Worm (Caenorhabditis elegans) whole organism, young adult: ENCODE results near the gene daf-22.

ENCODE experiments used
- B0261.1 ChIP-seq: sonication (generic microtip); optimal IDR thresholded peaks from 2 replicates; lab custom pipeline; 2016; ENCODE audit warnings: mild to moderate bottlenecking, missing genetic modification characterization, moderate library complexity, missing compliant biosample characterization
- B0336.3 ChIP-seq: fragments of 200-800 bp; sonication (Bioruptor generic); IDR thresholded peaks from 2 replicates; pipeline ENCODE4 v1.3.6; 2022; ENCODE audit warnings: missing genetic modification characterization, missing compliant biosample characterization
- C06A6.2 ChIP-seq: fragments of 200-800 bp; sonication (Bioruptor generic); conservative IDR thresholded peaks from 2 replicates; pipeline ENCODE4 v1.3.6; 2022; ENCODE audit warnings: missing genetic modification characterization, missing compliant biosample characterization
- F23B12.7 ChIP-seq: sonication (generic microtip); optimal IDR thresholded peaks from 2 replicates; lab custom pipeline; 2017; ENCODE audit warnings: missing genetic modification characterization, mild to moderate bottlenecking, missing compliant biosample characterization, antibody characterized with exemption, moderate library complexity; ENCODE audit not compliant: insufficient read depth
- F33H1.4 ChIP-seq: fragments of 200-800 bp; sonication (Bioruptor generic); IDR thresholded peaks from 2 replicates; pipeline ENCODE4 v1.3.6; 2022; ENCODE audit warnings: missing genetic modification reagents, missing genetic modification characterization, missing compliant biosample characterization
- F37B4.10 ChIP-seq: fragments of 200-800 bp; sonication (Bioruptor generic); IDR thresholded peaks from 2 replicates; pipeline ENCODE4 v1.3.6; 2022; ENCODE audit warnings: missing genetic modification characterization, missing compliant biosample characterization
- F57A8.1 ChIP-seq: fragments of 200-800 bp; sonication (Bioruptor generic); optimal IDR thresholded peaks from 2 replicates; lab custom pipeline; 2018; ENCODE audit warnings: mild to moderate bottlenecking, missing genetic modification characterization, moderate library complexity, missing compliant biosample characterization
- F57C9.4 ChIP-seq: sonication (generic microtip); optimal IDR thresholded peaks from 2 replicates; lab custom pipeline; 2017; ENCODE audit warnings: mild to moderate bottlenecking, missing genetic modification characterization, missing compliant biosample characterization
- T26A5.8 ChIP-seq: sonication (generic microtip); optimal IDR thresholded peaks from 2 replicates; lab custom pipeline; 2016; ENCODE audit warnings: missing genetic modification characterization, missing compliant biosample characterization
- Y53G8AR.9 ChIP-seq: fragments of 200-800 bp; sonication (Bioruptor generic); conservative IDR thresholded peaks from 2 replicates; pipeline ENCODE4 v1.3.6; 2022; ENCODE audit warnings: missing genetic modification reagents, missing genetic modification characterization, missing compliant biosample characterization
- attf-3 ChIP-seq: fragments of 200-800 bp; sonication (Bioruptor generic); conservative IDR thresholded peaks from 2 replicates; pipeline ENCODE4 v1.3.6; 2022; ENCODE audit warnings: missing genetic modification reagents, missing genetic modification characterization, missing compliant biosample characterization
- attf-6 ChIP-seq: fragments of 200-800 bp; sonication (Bioruptor generic); IDR thresholded peaks from 2 replicates; pipeline ENCODE4 v1.3.6; 2022; ENCODE audit warnings: missing genetic modification reagents, missing genetic modification characterization, missing compliant biosample characterization
- ccch-3 ChIP-seq: fragments of 200-800 bp; sonication (Bioruptor generic); optimal IDR thresholded peaks from 2 replicates; lab custom pipeline; 2018; ENCODE audit warnings: mild to moderate bottlenecking, missing genetic modification characterization, missing compliant biosample characterization
- ceh-27 ChIP-seq: fragments of 200-800 bp; sonication (Bioruptor generic); optimal IDR thresholded peaks from 2 replicates; lab custom pipeline; 2018; ENCODE audit warnings: mild to moderate bottlenecking, missing genetic modification characterization, moderate library complexity, missing compliant biosample characterization
- ceh-40 ChIP-seq: fragments of 200-800 bp; sonication (Bioruptor generic); IDR thresholded peaks from 2 replicates; pipeline ENCODE4 v1.3.6; 2022; ENCODE audit warnings: missing genetic modification characterization, missing compliant biosample characterization
- ceh-79 ChIP-seq: sonication (generic microtip); optimal IDR thresholded peaks from 2 replicates; lab custom pipeline; 2017; ENCODE audit warnings: mild to moderate bottlenecking, missing genetic modification characterization, missing compliant biosample characterization
- ceh-91 ChIP-seq: fragments of 200-800 bp; sonication (Bioruptor generic); IDR thresholded peaks from 2 replicates; pipeline ENCODE4 v1.3.6; 2022; ENCODE audit warnings: missing genetic modification reagents, missing genetic modification characterization, missing compliant biosample characterization
- dpff-1 ChIP-seq: sonication (generic microtip); optimal IDR thresholded peaks from 2 replicates; lab custom pipeline; 2017; ENCODE audit warnings: mild to moderate bottlenecking, missing genetic modification characterization, missing compliant biosample characterization
- dpl-1 ChIP-seq: fragments of 150-350 bp; optimal IDR thresholded peaks from 2 replicates; lab custom pipeline; 2014; ENCODE audit warnings: missing biosample characterization, missing genetic modification reagents, missing genetic modification characterization
- efl-1 ChIP-seq: fragments of 150-350 bp; optimal IDR thresholded peaks from 2 replicates; lab custom pipeline; 2014; ENCODE audit warnings: missing biosample characterization, missing genetic modification reagents, missing genetic modification characterization
- egrh-3 ChIP-seq: fragments of 200-800 bp; sonication (Bioruptor generic); IDR thresholded peaks from 2 replicates; pipeline ENCODE4 v1.3.6; 2022; ENCODE audit warnings: missing genetic modification reagents, missing genetic modification characterization, missing compliant biosample characterization
- ets-4 ChIP-seq: fragments of 200-800 bp; sonication (Bioruptor generic); optimal IDR thresholded peaks from 2 replicates; lab custom pipeline; 2018; ENCODE audit warnings: mild to moderate bottlenecking, missing genetic modification characterization, missing compliant biosample characterization
- gei-17 ChIP-seq: fragments of 200-800 bp; sonication (Bioruptor generic); optimal IDR thresholded peaks from 2 replicates; lab custom pipeline; 2018; ENCODE audit warnings: mild to moderate bottlenecking, missing genetic modification characterization, missing compliant biosample characterization
- hmg-20 ChIP-seq: fragments of 200-800 bp; sonication (Bioruptor generic); IDR thresholded peaks from 2 replicates; pipeline ENCODE4 v1.3.6; 2022; ENCODE audit warnings: missing genetic modification reagents, missing genetic modification characterization, missing compliant biosample characterization
- lag-1 ChIP-seq: fragments of 200-800 bp; sonication (Bioruptor generic); IDR thresholded peaks from 2 replicates; pipeline ENCODE4 v1.3.6; 2022; ENCODE audit warnings: missing genetic modification reagents, missing genetic modification characterization, missing compliant biosample characterization
- lin-26 ChIP-seq: fragments of 200-800 bp; sonication (Bioruptor generic); IDR thresholded peaks from 2 replicates; pipeline ENCODE4 v1.3.6; 2022; ENCODE audit warnings: missing genetic modification reagents, missing genetic modification characterization, missing compliant biosample characterization
- lir-1 ChIP-seq: fragments of 200-800 bp; sonication (Bioruptor generic); conservative IDR thresholded peaks from 2 replicates; pipeline ENCODE4 v1.3.6; 2022; ENCODE audit warnings: missing genetic modification reagents, missing genetic modification characterization, missing compliant biosample characterization
- lsy-27 ChIP-seq: sonication (generic microtip); optimal IDR thresholded peaks from 2 replicates; lab custom pipeline; 2017; ENCODE audit warnings: missing genetic modification characterization, mild to moderate bottlenecking, missing compliant biosample characterization, antibody characterized with exemption, missing genotype, borderline replicate concordance; ENCODE audit not compliant: insufficient read depth
- madf-10 ChIP-seq: sonication (generic microtip); optimal IDR thresholded peaks from 2 replicates; lab custom pipeline; 2016; ENCODE audit warnings: mild to moderate bottlenecking, missing genetic modification characterization, missing compliant biosample characterization
- madf-6 ChIP-seq: fragments of 200-800 bp; sonication (Bioruptor generic); IDR thresholded peaks from 2 replicates; pipeline ENCODE4 v1.3.6; 2022; ENCODE audit warnings: missing genetic modification reagents, missing genetic modification characterization, missing compliant biosample characterization
- nfya-1 ChIP-seq: sonication (generic microtip); optimal IDR thresholded peaks from 2 replicates; lab custom pipeline; 2017; ENCODE audit warnings: antibody characterized with exemption, missing compliant biosample characterization, missing genetic modification characterization, borderline replicate concordance; ENCODE audit not compliant: insufficient read depth
- nhr-120 ChIP-seq: fragments of 200-800 bp; sonication (Bioruptor generic); IDR thresholded peaks from 2 replicates; pipeline ENCODE4 v1.3.6; 2022; ENCODE audit warnings: missing genetic modification characterization, missing compliant biosample characterization
- pha-4 ChIP-seq: fragments of 150-350 bp; sonication (generic microtip); optimal IDR thresholded peaks from 2 replicates; lab custom pipeline; 2014; ENCODE audit warnings: missing biosample characterization, missing genetic modification reagents, missing genetic modification characterization
- repo-1 ChIP-seq: sonication (generic microtip); optimal IDR thresholded peaks from 2 replicates; lab custom pipeline; 2017; ENCODE audit warnings: mild to moderate bottlenecking, missing genetic modification characterization, missing compliant biosample characterization
- rpc-1 ChIP-seq, 2 experiments: fragments of 150-350 bp in 1 of 2; sonication (generic microtip) in 1 of 2; optimal IDR thresholded peaks; 2 replicates each; lab custom pipeline; 2014 to 2018; ENCODE audit warnings: missing biosample characterization in 1 of 2, missing genetic modification characterization in 1 of 2, missing genetic modification reagents in 1 of 2, missing genotype in 1 of 2
- sea-2 ChIP-seq: fragments of 200-800 bp; sonication (Bioruptor generic); IDR thresholded peaks from 2 replicates; pipeline ENCODE4 v1.3.6; 2022; ENCODE audit warnings: missing genetic modification characterization, missing compliant biosample characterization
- snpc-4 ChIP-seq, 5 experiments: fragments of 150-350 bp in 1 of 5; sonication (generic microtip) in 4 of 5; optimal IDR thresholded peaks; 2 replicates each; lab custom pipeline; 2014 to 2018; ENCODE audit warnings: missing genetic modification characterization in 5 of 5, missing biosample characterization in 3 of 5, antibody characterized with exemption in 2 of 5, mild to moderate bottlenecking in 2 of 5, missing compliant biosample characterization in 2 of 5, missing genotype in 2 of 5, moderate library complexity in 2 of 5, missing genetic modification reagents in 1 of 5
- somi-1 ChIP-seq: fragments of 200-800 bp; sonication (Bioruptor generic); optimal IDR thresholded peaks from 2 replicates; lab custom pipeline; 2018; ENCODE audit warnings: mild to moderate bottlenecking, missing genetic modification characterization, missing compliant biosample characterization
- tbp1 ChIP-seq: fragments of 200-800 bp; sonication (Bioruptor generic); optimal IDR thresholded peaks from 2 replicates; lab custom pipeline; 2018; ENCODE audit warnings: mild to moderate bottlenecking, missing genetic modification characterization, missing compliant biosample characterization
- zfh-2 ChIP-seq: fragments of 200-800 bp; sonication (Bioruptor generic); conservative IDR thresholded peaks from 2 replicates; pipeline ENCODE4 v1.3.6; 2022; ENCODE audit warnings: missing genetic modification reagents, missing genetic modification characterization, missing compliant biosample characterization
- ztf-28 ChIP-seq: fragments of 200-800 bp; sonication (Bioruptor generic); IDR thresholded peaks from 2 replicates; pipeline ENCODE4 v1.3.6; 2022; ENCODE audit warnings: missing genetic modification reagents, missing genetic modification characterization, missing compliant biosample characterization

Gene daf-22

ce11 chrII:12435202-12435872 is 9.8 kb upstream of the daf-22 start (continued):
- TF ChIP-seq rpc-1 (optimal IDR thresholded peaks at IDR 0.05; lab: Kevin White, UChicago): peak; percentile 62
- peak; percentile 75 for TF ChIP-seq rpc-1 (tag; optimal IDR thresholded peaks at IDR 0.05; lab: Kevin White, UChicago)
- TF ChIP-seq lin-26 (GFP tag; lab: Robert Waterston, UW): peak; percentile 65; the same call in 1 of the 2 replicates
- TF ChIP-seq ceh-40 (GFP tag; lab: Robert Waterston, UW): no peak
- TF ChIP-seq lsy-27 (tag; lab: Kevin White, UChicago): no peak
- no peak for TF ChIP-seq dpff-1 (tag; lab: Kevin White, UChicago)
- TF ChIP-seq sea-2: no peak
- no peak for TF ChIP-seq C06A6.2 (GFP tag; lab: Robert Waterston, UW)
- no peak for TF ChIP-seq lir-1 (GFP tag; lab: Robert Waterston, UW)
- TF ChIP-seq egrh-3 (GFP tag; lab: Robert Waterston, UW): no peak
- TF ChIP-seq F37B4.10 (GFP tag; lab: Robert Waterston, UW): no peak
- peak; percentile 61 for TF ChIP-seq B0261.1 (tag; lab: Kevin White, UChicago)
- no peak for TF ChIP-seq pha-4 (tag; lab: Kevin White, UChicago)
- TF ChIP-seq repo-1: no peak
- 0 out of 2 replicates have a peak, but pooled peaks have one; percentile 13 for TF ChIP-seq ztf-28 (GFP tag; lab: Robert Waterston, UW)
- peak; percentile 81 for TF ChIP-seq zfh-2 (GFP tag; lab: Robert Waterston, UW)
- no peak for TF ChIP-seq Y53G8AR.9
- TF ChIP-seq F57A8.1 (GFP tag; lab: Kevin White, UChicago): no peak
- no peak for TF ChIP-seq hmg-20
- TF ChIP-seq dpl-1: no peak
- no peak for TF ChIP-seq nfya-1 (tag; lab: Kevin White, UChicago)
- TF ChIP-seq attf-6 (GFP tag; lab: Robert Waterston, UW): no peak
- TF ChIP-seq lag-1 (GFP tag; lab: Robert Waterston, UW): no peak
- no peak for TF ChIP-seq T26A5.8 (tag; lab: Kevin White, UChicago)
- no peak for TF ChIP-seq gei-17
- no peak for TF ChIP-seq B0336.3
- TF ChIP-seq ceh-27: no peak
- TF ChIP-seq ets-4 (GFP tag; lab: Kevin White, UChicago): no peak
- TF ChIP-seq F57C9.4 (tag; lab: Kevin White, UChicago): no peak
- TF ChIP-seq ceh-91: no peak; the same call in 1 of the 2 replicates
- 0 out of 2 replicates have a peak, but pooled peaks have one; percentile 11 for TF ChIP-seq nhr-120 (GFP tag; lab: Robert Waterston, UW)
- no peak for TF ChIP-seq madf-6 (GFP tag; lab: Robert Waterston, UW)
- TF ChIP-seq F23B12.7 (tag; lab: Kevin White, UChicago): peak; percentile 22
- peak; percentile 22; the same call in 1 of the 2 replicates for TF ChIP-seq F33H1.4
- TF ChIP-seq efl-1 (GFP tag; lab: Kevin White, UChicago): no peak
- TF ChIP-seq ceh-79 (tag; lab: Kevin White, UChicago): no peak
- TF ChIP-seq attf-3: no peak
- TF ChIP-seq somi-1 (GFP tag; lab: Kevin White, UChicago): no peak
- TF ChIP-seq tbp1 (GFP tag; lab: Kevin White, UChicago): peak; percentile 87
- no peak for TF ChIP-seq madf-10 (tag; lab: Kevin White, UChicago)
- no peak for TF ChIP-seq ccch-3 (GFP tag; lab: Kevin White, UChicago)
- TF ChIP-seq snpc-4 (GFP tag; optimal IDR thresholded peaks at IDR 0.05; lab: Kevin White, UChicago): no peak
- peak in 2 of 4 experiments; percentile 36 to 75 for TF ChIP-seq snpc-4 (tag; optimal IDR thresholded peaks at IDR 0.05; lab: Kevin White, UChicago)
- TF ChIP-seq, all 124 proteins: peak for 15
